Worm (Caenorhabditis elegans) whole organism, young adult: Measurements from ENCODE around the gene nhr-37.

ENCODE experiments used
- dpl-1 ChIP-seq: fragments of 150-350 bp; optimal IDR thresholded peaks from 2 replicates; lab custom pipeline; 2014; ENCODE audit warnings: missing biosample characterization, missing genetic modification reagents, missing genetic modification characterization
- nfya-1 ChIP-seq: sonication (generic microtip); optimal IDR thresholded peaks from 2 replicates; lab custom pipeline; 2017; ENCODE audit warnings: antibody characterized with exemption, missing compliant biosample characterization, missing genetic modification characterization, borderline replicate concordance; ENCODE audit not compliant: insufficient read depth

ce11 chrV:6614152-6614734, 7.8 kb upstream of the nhr-37 start, which contains the start of gene cpr-4:
- TF ChIP-seq dpl-1: no peak
- no peak for TF ChIP-seq nfya-1 (tag; lab: Kevin White, UChicago)
